Worm (Caenorhabditis elegans) whole organism, young adult: ENCODE measurements around the gene Y62E10A.6.
A peak's percentile ranks its signal among the peaks of the same experiment; 100 is the strongest.

Source experiments
- C06A6.2 ChIP-seq: fragments of 200-800 bp; sonication (Bioruptor generic); conservative IDR thresholded peaks from 2 replicates; pipeline ENCODE4 v1.3.6; 2022; ENCODE audit warnings: missing genetic modification characterization, missing compliant biosample characterization
- F10E7.11 ChIP-seq: sonication (generic microtip); optimal IDR thresholded peaks from 2 replicates; lab custom pipeline; 2017; ENCODE audit warnings: mild to moderate bottlenecking, missing genetic modification characterization, moderate library complexity, missing compliant biosample characterization
- F55B11.4 ChIP-seq: sonication (generic microtip); optimal IDR thresholded peaks from 2 replicates; lab custom pipeline; 2016; ENCODE audit warnings: missing compliant biosample characterization, missing genetic modification characterization, borderline replicate concordance; ENCODE audit not compliant: insufficient read depth
- K11D2.4 ChIP-seq: fragments of 200-800 bp; sonication (Bioruptor generic); IDR thresholded peaks from 2 replicates; pipeline ENCODE4 v1.3.6; 2022; ENCODE audit warnings: missing genetic modification reagents, missing genetic modification characterization, missing compliant biosample characterization
- T07F8.4 ChIP-seq: sonication (generic microtip); optimal IDR thresholded peaks from 2 replicates; lab custom pipeline; 2016; ENCODE audit warnings: mild to moderate bottlenecking, missing genetic modification characterization, moderate library complexity, missing compliant biosample characterization
- Y53G8AR.9 ChIP-seq: fragments of 200-800 bp; sonication (Bioruptor generic); conservative IDR thresholded peaks from 2 replicates; pipeline ENCODE4 v1.3.6; 2022; ENCODE audit warnings: missing genetic modification reagents, missing genetic modification characterization, missing compliant biosample characterization
- Y95B8A.8 ChIP-seq: fragments of 200-800 bp; sonication (Bioruptor generic); IDR thresholded peaks from 2 replicates; pipeline ENCODE4 v1.3.6; 2022; ENCODE audit warnings: missing genetic modification reagents, missing genetic modification characterization, missing compliant biosample characterization
- ZK185.1 ChIP-seq: sonication (generic microtip); optimal IDR thresholded peaks from 2 replicates; lab custom pipeline; 2016; ENCODE audit warnings: mild to moderate bottlenecking, missing genetic modification characterization, missing compliant biosample characterization; ENCODE audit not compliant: poor library complexity, severe bottlenecking
- ama-1 ChIP-seq, 3 experiments: fragments of 150-350 bp in 1 of 3; sonication (generic microtip) in 2 of 3; optimal IDR thresholded peaks; 2 replicates each; lab custom pipeline; 2014 to 2018; ENCODE audit warnings: missing biosample characterization in 2 of 3, missing genetic modification characterization in 2 of 3, missing genetic modification reagents in 2 of 3
- atf-7 ChIP-seq: sonication (generic microtip); optimal IDR thresholded peaks from 2 replicates; lab custom pipeline; 2017; ENCODE audit warnings: mild to moderate bottlenecking, missing genetic modification characterization, missing compliant biosample characterization
- attf-3 ChIP-seq: fragments of 200-800 bp; sonication (Bioruptor generic); conservative IDR thresholded peaks from 2 replicates; pipeline ENCODE4 v1.3.6; 2022; ENCODE audit warnings: missing genetic modification reagents, missing genetic modification characterization, missing compliant biosample characterization
- cebp-1 ChIP-seq, 2 experiments: fragments of 200-800 bp in 1 of 2; sonication (Bioruptor generic) in 1 of 2; sonication (generic microtip) in 1 of 2; IDR thresholded peaks in 1 of 2; optimal IDR thresholded peaks in 1 of 2; 2 replicates each; pipeline versions ENCODE4 v1.3.6 to Lab custom; 2017 to 2022; ENCODE audit warnings: missing compliant biosample characterization in 2 of 2, missing genetic modification characterization in 2 of 2, mild to moderate bottlenecking in 1 of 2, missing genetic modification reagents in 1 of 2, moderate library complexity in 1 of 2
- ceh-27 ChIP-seq: fragments of 200-800 bp; sonication (Bioruptor generic); optimal IDR thresholded peaks from 2 replicates; lab custom pipeline; 2018; ENCODE audit warnings: mild to moderate bottlenecking, missing genetic modification characterization, moderate library complexity, missing compliant biosample characterization
- ceh-91 ChIP-seq: fragments of 200-800 bp; sonication (Bioruptor generic); IDR thresholded peaks from 2 replicates; pipeline ENCODE4 v1.3.6; 2022; ENCODE audit warnings: missing genetic modification reagents, missing genetic modification characterization, missing compliant biosample characterization
- ekl-4 ChIP-seq: fragments of 200-800 bp; sonication (Bioruptor generic); IDR thresholded peaks from 2 replicates; pipeline ENCODE4 v1.3.6; 2022; ENCODE audit warnings: missing genetic modification reagents, missing genetic modification characterization, missing compliant biosample characterization
- fkh-3 ChIP-seq: sonication (generic microtip); optimal IDR thresholded peaks from 2 replicates; lab custom pipeline; 2016; ENCODE audit warnings: mild to moderate bottlenecking, missing genetic modification characterization, missing compliant biosample characterization
- lag-1 ChIP-seq: fragments of 200-800 bp; sonication (Bioruptor generic); IDR thresholded peaks from 2 replicates; pipeline ENCODE4 v1.3.6; 2022; ENCODE audit warnings: missing genetic modification reagents, missing genetic modification characterization, missing compliant biosample characterization
- let-526 ChIP-seq: fragments of 200-800 bp; sonication (Bioruptor generic); IDR thresholded peaks from 2 replicates; pipeline ENCODE4 v1.3.6; 2022; ENCODE audit warnings: missing genetic modification reagents, missing genetic modification characterization, missing compliant biosample characterization
- let-607 ChIP-seq, 2 experiments: fragments of 200-800 bp in 1 of 2; sonication (Bioruptor generic) in 1 of 2; sonication (generic microtip) in 1 of 2; optimal IDR thresholded peaks; 2 replicates each; lab custom pipeline; 2016 to 2018; ENCODE audit warnings: mild to moderate bottlenecking in 2 of 2, missing compliant biosample characterization in 2 of 2, missing genetic modification characterization in 2 of 2, moderate library complexity in 2 of 2, missing genotype in 1 of 2
- lin-26 ChIP-seq: fragments of 200-800 bp; sonication (Bioruptor generic); IDR thresholded peaks from 2 replicates; pipeline ENCODE4 v1.3.6; 2022; ENCODE audit warnings: missing genetic modification reagents, missing genetic modification characterization, missing compliant biosample characterization
- lin-40 ChIP-seq: sonication (generic microtip); optimal IDR thresholded peaks from 2 replicates; lab custom pipeline; 2016; ENCODE audit warnings: missing genetic modification characterization, mild to moderate bottlenecking, missing compliant biosample characterization, missing genotype, missing genetic modification reagents
- lin-54 ChIP-seq: fragments of 200-800 bp; sonication (Bioruptor generic); optimal IDR thresholded peaks from 2 replicates; lab custom pipeline; 2018; ENCODE audit warnings: mild to moderate bottlenecking, missing genetic modification characterization, missing compliant biosample characterization
- lir-1 ChIP-seq: fragments of 200-800 bp; sonication (Bioruptor generic); conservative IDR thresholded peaks from 2 replicates; pipeline ENCODE4 v1.3.6; 2022; ENCODE audit warnings: missing genetic modification reagents, missing genetic modification characterization, missing compliant biosample characterization
- lsy-27 ChIP-seq: sonication (generic microtip); optimal IDR thresholded peaks from 2 replicates; lab custom pipeline; 2017; ENCODE audit warnings: missing genetic modification characterization, mild to moderate bottlenecking, missing compliant biosample characterization, antibody characterized with exemption, missing genotype, borderline replicate concordance; ENCODE audit not compliant: insufficient read depth
- madf-8 ChIP-seq: fragments of 200-800 bp; sonication (Bioruptor generic); conservative IDR thresholded peaks from 2 replicates; pipeline ENCODE4 v1.3.6; 2022; ENCODE audit warnings: missing genetic modification reagents, missing genetic modification characterization, missing compliant biosample characterization
- nfya-2 ChIP-seq: fragments of 200-800 bp; sonication (Bioruptor generic); IDR thresholded peaks from 2 replicates; pipeline ENCODE4 v1.3.6; 2022; ENCODE audit warnings: missing genetic modification reagents, missing genetic modification characterization, missing compliant biosample characterization
- nfyb-1 ChIP-seq: fragments of 200-800 bp; sonication (Bioruptor generic); IDR thresholded peaks from 2 replicates; pipeline ENCODE4 v1.3.6; 2022; ENCODE audit warnings: missing genetic modification reagents, missing genetic modification characterization, missing compliant biosample characterization
- nhr-27 ChIP-seq: fragments of 200-800 bp; sonication (Bioruptor generic); optimal IDR thresholded peaks from 2 replicates; lab custom pipeline; 2018; ENCODE audit warnings: mild to moderate bottlenecking, missing genetic modification characterization, moderate library complexity, missing compliant biosample characterization
- nhr-80 ChIP-seq: sonication (generic microtip); optimal IDR thresholded peaks from 2 replicates; lab custom pipeline; 2016; ENCODE audit warnings: missing genetic modification characterization, missing compliant biosample characterization
- nhr-90 ChIP-seq: sonication (generic microtip); optimal IDR thresholded peaks from 2 replicates; lab custom pipeline; 2016; ENCODE audit warnings: missing genotype, mild to moderate bottlenecking, missing genetic modification characterization, missing compliant biosample characterization
- rcor-1 ChIP-seq: fragments of 200-800 bp; sonication (Bioruptor generic); IDR thresholded peaks from 2 replicates; pipeline ENCODE4 v1.3.6; 2022; ENCODE audit warnings: missing genetic modification reagents, missing genetic modification characterization, missing compliant biosample characterization
- snpc-4 ChIP-seq, 5 experiments: fragments of 150-350 bp in 1 of 5; sonication (generic microtip) in 4 of 5; optimal IDR thresholded peaks; 2 replicates each; lab custom pipeline; 2014 to 2018; ENCODE audit warnings: missing genetic modification characterization in 5 of 5, missing biosample characterization in 3 of 5, antibody characterized with exemption in 2 of 5, mild to moderate bottlenecking in 2 of 5, missing compliant biosample characterization in 2 of 5, missing genotype in 2 of 5, moderate library complexity in 2 of 5, missing genetic modification reagents in 1 of 5
- somi-1 ChIP-seq: fragments of 200-800 bp; sonication (Bioruptor generic); optimal IDR thresholded peaks from 2 replicates; lab custom pipeline; 2018; ENCODE audit warnings: mild to moderate bottlenecking, missing genetic modification characterization, missing compliant biosample characterization
- tbp1 ChIP-seq: fragments of 200-800 bp; sonication (Bioruptor generic); optimal IDR thresholded peaks from 2 replicates; lab custom pipeline; 2018; ENCODE audit warnings: mild to moderate bottlenecking, missing genetic modification characterization, missing compliant biosample characterization
- tlf-1 ChIP-seq: fragments of 200-800 bp; sonication (Bioruptor generic); optimal IDR thresholded peaks from 2 replicates; lab custom pipeline; 2018; ENCODE audit warnings: mild to moderate bottlenecking, missing genetic modification characterization, missing compliant biosample characterization
- unc-130 ChIP-seq: sonication (generic microtip); optimal IDR thresholded peaks from 2 replicates; lab custom pipeline; 2016; ENCODE audit warnings: missing genetic modification reagents, missing genetic modification characterization, missing compliant biosample characterization
- xnd-1 ChIP-seq: sonication (generic microtip); optimal IDR thresholded peaks from 2 replicates; lab custom pipeline; 2016; ENCODE audit warnings: missing genotype, missing genetic modification reagents, missing genetic modification characterization, missing compliant biosample characterization
- ztf-18 ChIP-seq: sonication (generic microtip); optimal IDR thresholded peaks from 2 replicates; lab custom pipeline; 2016; ENCODE audit warnings: missing genotype, mild to moderate bottlenecking, missing genetic modification characterization, missing compliant biosample characterization
- ztf-22 ChIP-seq: fragments of 200-800 bp; sonication (Bioruptor generic); optimal IDR thresholded peaks from 2 replicates; lab custom pipeline; 2018; ENCODE audit warnings: mild to moderate bottlenecking, missing genetic modification characterization, moderate library complexity, missing compliant biosample characterization
- ztf-26 ChIP-seq: sonication (generic microtip); optimal IDR thresholded peaks from 2 replicates; lab custom pipeline; 2017; ENCODE audit warnings: missing genetic modification characterization, missing compliant biosample characterization

Gene Y62E10A.6

DNA sequence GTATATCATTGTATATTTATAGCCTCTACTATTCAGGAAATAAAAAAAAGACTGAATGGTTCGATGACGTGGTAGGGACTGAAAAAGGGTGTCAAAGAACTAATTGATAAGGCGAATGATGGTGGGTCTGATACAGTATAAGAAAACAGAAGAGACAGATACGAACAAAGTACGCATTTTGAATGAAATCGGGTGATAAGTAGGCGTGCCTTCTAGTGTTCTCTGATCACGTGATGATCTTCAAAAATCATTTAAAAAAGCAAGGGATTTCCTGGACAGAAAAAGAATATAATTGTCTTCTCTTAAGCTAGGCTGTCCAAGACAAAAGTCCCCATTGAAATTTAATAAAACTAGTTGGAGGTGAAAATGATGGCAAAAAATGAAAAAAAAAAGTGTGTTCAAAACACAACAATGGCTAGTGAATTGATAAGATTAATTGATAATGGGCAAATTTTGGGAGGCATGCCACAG, 21.5 kb downstream of the Y62E10A.6 start:
- TF ChIP-seq let-526 (GFP tag; lab: Robert Waterston, UW) (no peak), T07F8.4 (tag; lab: Kevin White, UChicago) (no peak), atf-7 (tag; lab: Kevin White, UChicago) (peak; percentile 44), Y53G8AR.9 (GFP tag; lab: Robert Waterston, UW) (0 out of 2 replicates have a peak, but pooled peaks have one; percentile 41), lag-1 (no peak), fkh-3 (tag; lab: Kevin White, UChicago) (no peak), nhr-90 (peak; percentile 53), lsy-27 (tag; lab: Kevin White, UChicago) (no peak), ekl-4 (GFP tag; lab: Robert Waterston, UW) (no peak), Y95B8A.8 (GFP tag; lab: Robert Waterston, UW) (no peak), lir-1 (GFP tag; lab: Robert Waterston, UW) (0 out of 2 replicates have a peak, but pooled peaks have one; percentile 7), ztf-26 (peak; percentile 55), madf-8 (GFP tag; lab: Robert Waterston, UW) (no peak), F55B11.4 (tag; lab: Kevin White, UChicago) (no peak), cebp-1 (GFP tag; IDR thresholded peaks at IDR 0.05; lab: Robert Waterston, UW) (no peak; the same call in 1 of the 2 replicates), cebp-1 (tag; optimal IDR thresholded peaks at IDR 0.05; lab: Kevin White, UChicago) (peak; percentile 34), ceh-27 (GFP tag; lab: Kevin White, UChicago) (no peak), ama-1 (optimal IDR thresholded peaks at IDR 0.05; lab: Kevin White, UChicago) (no peak), ama-1 (GFP tag; optimal IDR thresholded peaks at IDR 0.05; lab: Kevin White, UChicago) (no peak), K11D2.4 (0 out of 2 replicates have a peak, but pooled peaks have one; percentile 12), tbp1 (GFP tag; lab: Kevin White, UChicago) (peak; percentile 7), nfyb-1 (GFP tag; lab: Robert Waterston, UW) (peak; percentile 69), nhr-27 (tag; lab: Kevin White, UChicago) (no peak), snpc-4 (GFP tag; optimal IDR thresholded peaks at IDR 0.05; lab: Kevin White, UChicago) (no peak), snpc-4 (tag; optimal IDR thresholded peaks at IDR 0.05; lab: Kevin White, UChicago) (peak in 1 of 4 experiments; percentile 0), nhr-80 (tag; lab: Kevin White, UChicago) (peak; percentile 81), C06A6.2 (GFP tag; lab: Robert Waterston, UW) (no peak), lin-40 (tag; lab: Kevin White, UChicago) (peak; percentile 77), somi-1 (GFP tag; lab: Kevin White, UChicago) (peak; percentile 25), tlf-1 (GFP tag; lab: Kevin White, UChicago) (peak; percentile 5), lin-26 (no peak), ZK185.1 (tag; lab: Kevin White, UChicago) (no peak), let-607 (tag; optimal IDR thresholded peaks at IDR 0.05; lab: Kevin White, UChicago) (peak in 1 of 2 experiments; percentile 41), ztf-22 (GFP tag; lab: Kevin White, UChicago) (peak; percentile 38)
- TF ChIP-seq, all 124 proteins: peak for 16

DNA sequence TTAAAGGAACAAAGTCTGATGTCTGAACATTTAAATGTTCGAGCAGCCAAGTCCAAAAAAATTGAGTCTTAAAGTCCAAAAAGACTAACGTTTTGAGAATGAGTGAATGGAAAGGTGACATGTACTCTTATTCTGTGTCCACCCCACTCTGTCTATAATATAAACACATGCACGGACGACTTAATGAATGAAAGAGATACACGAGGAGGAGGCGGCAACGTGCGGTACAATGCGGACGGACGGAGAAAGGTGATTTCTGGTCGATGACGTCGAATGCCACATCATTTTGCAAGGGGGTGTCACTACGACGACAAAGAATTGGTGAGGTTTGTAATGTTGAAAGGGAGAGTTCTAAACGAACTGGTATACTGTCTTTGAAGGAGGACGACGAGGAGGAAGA, 22.9 kb downstream of the Y62E10A.6 start:
- TF ChIP-seq ztf-22 (GFP tag; lab: Kevin White, UChicago) (no peak), ama-1 (optimal IDR thresholded peaks at IDR 0.05; lab: Kevin White, UChicago) (peak; percentile 42), ama-1 (GFP tag; optimal IDR thresholded peaks at IDR 0.05; lab: Kevin White, UChicago) (no peak)

DNA sequence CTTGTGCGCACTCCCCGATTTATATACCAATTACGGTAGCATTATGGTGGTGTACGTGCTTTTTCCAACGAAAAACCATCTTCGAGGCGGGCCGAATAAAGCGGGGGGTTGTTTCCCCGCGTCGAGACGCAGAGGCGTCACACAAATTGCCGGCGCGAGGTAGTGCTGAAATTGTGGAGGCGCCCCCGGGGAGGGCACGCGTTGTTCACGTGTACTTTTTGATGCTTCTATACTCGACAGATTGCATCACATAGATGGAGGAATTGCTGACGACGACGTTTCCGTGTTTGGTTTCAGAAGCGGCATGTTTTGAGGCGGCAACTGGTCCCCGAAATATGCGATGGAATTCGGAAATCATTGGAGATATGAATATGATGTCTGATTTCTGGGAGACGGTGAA, 23.5 kb downstream of the Y62E10A.6 start:
- TF ChIP-seq lsy-27 (tag; lab: Kevin White, UChicago) (no peak), unc-130 (no peak), nfyb-1 (GFP tag; lab: Robert Waterston, UW) (0 out of 2 replicates have a peak, but pooled peaks have one; percentile 51), ztf-18 (tag; lab: Kevin White, UChicago) (peak; percentile 58), F55B11.4 (tag; lab: Kevin White, UChicago) (no peak), ceh-91 (no peak), nhr-80 (tag; lab: Kevin White, UChicago) (peak; percentile 57), ceh-27 (GFP tag; lab: Kevin White, UChicago) (peak; percentile 84), attf-3 (GFP tag; lab: Robert Waterston, UW) (no peak), let-607 (tag; optimal IDR thresholded peaks at IDR 0.05; lab: Kevin White, UChicago) (peak in 1 of 2 experiments; percentile 49), cebp-1 (GFP tag; IDR thresholded peaks at IDR 0.05; lab: Robert Waterston, UW) (no peak), cebp-1 (tag; optimal IDR thresholded peaks at IDR 0.05; lab: Kevin White, UChicago) (peak; percentile 84), tlf-1 (GFP tag; lab: Kevin White, UChicago) (no peak), F10E7.11 (no peak), nfya-2 (GFP tag; lab: Robert Waterston, UW) (no peak), C06A6.2 (GFP tag; lab: Robert Waterston, UW) (peak; percentile 77; the same call in 1 of the 2 replicates), rcor-1 (GFP tag; lab: Robert Waterston, UW) (peak; percentile 49), xnd-1 (tag; lab: Kevin White, UChicago) (no peak), lin-54 (GFP tag; lab: Kevin White, UChicago) (peak; percentile 44)
